Worm (Caenorhabditis elegans) whole organism, L2 larva: ENCODE data around the gene srsx-14.

Experiments
- C34F6.9 ChIP-seq: fragments of 150-350 bp; optimal IDR thresholded peaks from 2 replicates; lab custom pipeline; 2014; ENCODE audit warnings: missing biosample characterization, missing genetic modification characterization
- F13H6.1 ChIP-seq: sonication (generic microtip); optimal IDR thresholded peaks from 2 replicates; lab custom pipeline; 2016; ENCODE audit warnings: missing genetic modification characterization, missing compliant biosample characterization
- R02D3.7 ChIP-seq: fragments of 150-350 bp; optimal IDR thresholded peaks from 2 replicates; lab custom pipeline; 2014; ENCODE audit warnings: missing biosample characterization, missing genetic modification characterization
- Y55F3AM.14 ChIP-seq: fragments of 200-800 bp; sonication (Bioruptor generic); optimal IDR thresholded peaks from 2 replicates; lab custom pipeline; 2018; ENCODE audit warnings: mild to moderate bottlenecking, missing genetic modification characterization, missing compliant biosample characterization
- ZK546.5 ChIP-seq: sonication (generic microtip); optimal IDR thresholded peaks from 2 replicates; lab custom pipeline; 2017; ENCODE audit warnings: missing biosample characterization, missing genetic modification characterization
- alr-1 ChIP-seq: fragments of 150-350 bp; optimal IDR thresholded peaks from 2 replicates; lab custom pipeline; 2014; ENCODE audit warnings: missing biosample characterization, missing genetic modification characterization
- aly-2 ChIP-seq: fragments of 150-350 bp; optimal IDR thresholded peaks from 2 replicates; lab custom pipeline; 2014; ENCODE audit warnings: missing biosample characterization, missing genetic modification characterization
- ama-1 ChIP-seq: fragments of 150-350 bp; optimal IDR thresholded peaks from 2 replicates; lab custom pipeline; 2018; ENCODE audit warnings: inconsistent platforms
- blmp-1 ChIP-seq: sonication (generic microtip); optimal IDR thresholded peaks from 2 replicates; lab custom pipeline; 2017; ENCODE audit warnings: missing genetic modification characterization, mild to moderate bottlenecking, missing compliant biosample characterization, antibody characterized with exemption, moderate library complexity; ENCODE audit not compliant: insufficient read depth
- ceh-16 ChIP-seq: fragments of 150-350 bp; optimal IDR thresholded peaks from 2 replicates; lab custom pipeline; 2014; ENCODE audit warnings: missing biosample characterization, missing genetic modification characterization
- ceh-82 ChIP-seq: fragments of 150-350 bp; optimal IDR thresholded peaks from 2 replicates; lab custom pipeline; 2014; ENCODE audit warnings: missing biosample characterization, missing genetic modification characterization
- crh-2 ChIP-seq: sonication (generic microtip); optimal IDR thresholded peaks from 2 replicates; lab custom pipeline; 2017; ENCODE audit warnings: missing biosample characterization, missing genetic modification characterization
- dmd-4 ChIP-seq: sonication (generic microtip); optimal IDR thresholded peaks from 2 replicates; lab custom pipeline; 2017; ENCODE audit warnings: missing biosample characterization, missing genetic modification characterization
- egl-27 ChIP-seq: sonication (generic microtip); optimal IDR thresholded peaks from 3 replicates; lab custom pipeline; 2017; ENCODE audit warnings: missing biosample characterization, missing genetic modification reagents, missing genetic modification characterization
- elt-1 ChIP-seq: fragments of 150-350 bp; optimal IDR thresholded peaks from 2 replicates; lab custom pipeline; 2014; ENCODE audit warnings: missing biosample characterization, missing genetic modification characterization
- elt-3 ChIP-seq: sonication (generic microtip); optimal IDR thresholded peaks from 2 replicates; lab custom pipeline; 2017; ENCODE audit warnings: missing biosample characterization, missing genetic modification characterization
- fos-1 ChIP-seq: fragments of 150-350 bp; optimal IDR thresholded peaks from 2 replicates; lab custom pipeline; 2014; ENCODE audit warnings: missing biosample characterization, missing genetic modification characterization
- lin-11 ChIP-seq: fragments of 150-350 bp; sonication (generic microtip); optimal IDR thresholded peaks from 2 replicates; lab custom pipeline; 2014; ENCODE audit warnings: missing biosample characterization, missing genetic modification characterization, inconsistent platforms, mixed read lengths
- lin-13 ChIP-seq: fragments of 150-350 bp; optimal IDR thresholded peaks from 2 replicates; lab custom pipeline; 2014; ENCODE audit warnings: missing biosample characterization, missing genetic modification reagents, missing genetic modification characterization
- lin-39 ChIP-seq: fragments of 150-350 bp; optimal IDR thresholded peaks from 2 replicates; lab custom pipeline; 2014; ENCODE audit warnings: missing biosample characterization, missing genetic modification reagents, missing genetic modification characterization
- lsy-2 ChIP-seq, 2 experiments: fragments of 150-350 bp in 1 of 2; sonication (generic microtip) in 1 of 2; optimal IDR thresholded peaks; 2 replicates each; lab custom pipeline; 2014 to 2017; ENCODE audit warnings: missing biosample characterization in 2 of 2, missing genetic modification characterization in 2 of 2
- mab-5 ChIP-seq: fragments of 150-350 bp; optimal IDR thresholded peaks from 2 replicates; lab custom pipeline; 2014; ENCODE audit warnings: missing biosample characterization, missing genetic modification characterization
- mbf-1 ChIP-seq: sonication (generic microtip); optimal IDR thresholded peaks from 2 replicates; lab custom pipeline; 2017; ENCODE audit warnings: missing biosample characterization, missing genetic modification characterization
- mdl-1 ChIP-seq, 2 experiments: fragments of 150-350 bp in 1 of 2; sonication (generic microtip) in 1 of 2; optimal IDR thresholded peaks; 2 replicates each; lab custom pipeline; 2017; ENCODE audit warnings: missing biosample characterization in 2 of 2, missing genetic modification characterization in 2 of 2
- nhr-10 ChIP-seq: sonication (generic microtip); optimal IDR thresholded peaks from 2 replicates; lab custom pipeline; 2017; ENCODE audit warnings: missing biosample characterization, missing genetic modification characterization
- nhr-11 ChIP-seq: fragments of 150-350 bp; optimal IDR thresholded peaks from 2 replicates; lab custom pipeline; 2014; ENCODE audit warnings: missing biosample characterization, missing genetic modification characterization
- nhr-12 ChIP-seq: fragments of 150-350 bp; optimal IDR thresholded peaks from 2 replicates; lab custom pipeline; 2014; ENCODE audit warnings: missing biosample characterization, missing genetic modification characterization
- nhr-129 ChIP-seq: fragments of 150-350 bp; optimal IDR thresholded peaks from 2 replicates; lab custom pipeline; 2014; ENCODE audit warnings: missing biosample characterization, missing genetic modification characterization
- nhr-21 ChIP-seq: fragments of 150-350 bp; optimal IDR thresholded peaks from 2 replicates; lab custom pipeline; 2014; ENCODE audit warnings: missing biosample characterization, missing genetic modification characterization
- nhr-23 ChIP-seq: fragments of 150-350 bp; optimal IDR thresholded peaks from 2 replicates; lab custom pipeline; 2014; ENCODE audit warnings: missing biosample characterization, missing genetic modification reagents, missing genetic modification characterization
- nhr-237 ChIP-seq: fragments of 150-350 bp; optimal IDR thresholded peaks from 2 replicates; lab custom pipeline; 2014; ENCODE audit warnings: missing biosample characterization, missing genetic modification characterization
- nhr-25 ChIP-seq: fragments of 150-350 bp; sonication (generic microtip); optimal IDR thresholded peaks from 3 replicates; lab custom pipeline; 2014; ENCODE audit warnings: missing biosample characterization, missing genetic modification characterization
- nhr-6 ChIP-seq: fragments of 150-350 bp; optimal IDR thresholded peaks from 2 replicates; lab custom pipeline; 2014; ENCODE audit warnings: missing biosample characterization, missing genetic modification characterization
- nhr-77 ChIP-seq: fragments of 150-350 bp; optimal IDR thresholded peaks from 2 replicates; lab custom pipeline; 2014; ENCODE audit warnings: missing biosample characterization, missing genetic modification characterization
- peb-1 ChIP-seq: fragments of 150-350 bp; optimal IDR thresholded peaks from 2 replicates; lab custom pipeline; 2014; ENCODE audit warnings: missing biosample characterization, missing genetic modification characterization
- sem-4 ChIP-seq: fragments of 150-350 bp; optimal IDR thresholded peaks from 2 replicates; lab custom pipeline; 2014; ENCODE audit warnings: missing biosample characterization, missing genetic modification reagents, missing genetic modification characterization
- skn-1 ChIP-seq: sonication (generic microtip); optimal IDR thresholded peaks from 2 replicates; lab custom pipeline; 2017; ENCODE audit warnings: missing biosample characterization, missing genetic modification characterization
- sma-3 ChIP-seq: sonication (generic microtip); optimal IDR thresholded peaks from 2 replicates; lab custom pipeline; 2016; ENCODE audit warnings: missing genetic modification reagents, missing genetic modification characterization, missing compliant biosample characterization
- sma-9 ChIP-seq, 2 experiments: fragments of 150-350 bp in 1 of 2; sonication (generic microtip) in 1 of 2; optimal IDR thresholded peaks; 2 replicates each; lab custom pipeline; 2014 to 2016; ENCODE audit warnings: missing genetic modification characterization in 2 of 2, mild to moderate bottlenecking in 1 of 2, missing biosample characterization in 1 of 2, missing compliant biosample characterization in 1 of 2, missing genetic modification reagents in 1 of 2, moderate library complexity in 1 of 2
- snpc-4 ChIP-seq: fragments of 150-350 bp; optimal IDR thresholded peaks from 2 replicates; lab custom pipeline; 2014; ENCODE audit warnings: missing biosample characterization, missing genetic modification characterization
- unc-39 ChIP-seq: fragments of 150-350 bp; optimal IDR thresholded peaks from 2 replicates; lab custom pipeline; 2014; ENCODE audit warnings: missing biosample characterization, missing genetic modification characterization
- unc-55 ChIP-seq: fragments of 150-350 bp; sonication (generic microtip); optimal IDR thresholded peaks from 3 replicates; lab custom pipeline; 2014; ENCODE audit warnings: missing biosample characterization, missing genetic modification reagents, missing genetic modification characterization
- unc-62 ChIP-seq: fragments of 150-350 bp; optimal IDR thresholded peaks from 2 replicates; lab custom pipeline; 2014; ENCODE audit warnings: missing biosample characterization, missing genetic modification reagents, missing genetic modification characterization
- zag-1 ChIP-seq: fragments of 150-350 bp; optimal IDR thresholded peaks from 2 replicates; lab custom pipeline; 2014; ENCODE audit warnings: missing biosample characterization, missing genetic modification characterization
- ztf-1 ChIP-seq: fragments of 200-800 bp; sonication (Bioruptor generic); conservative IDR thresholded peaks from 2 replicates; pipeline ENCODE4 v1.3.6; 2022; ENCODE audit warnings: missing genetic modification characterization, missing compliant biosample characterization
- ztf-11 ChIP-seq: sonication (generic microtip); optimal IDR thresholded peaks from 2 replicates; lab custom pipeline; 2017; ENCODE audit warnings: missing biosample characterization, missing genetic modification characterization
- ztf-4 ChIP-seq: fragments of 150-350 bp; optimal IDR thresholded peaks from 2 replicates; lab custom pipeline; 2014; ENCODE audit warnings: missing biosample characterization, missing genetic modification characterization

The srsx-14 gene

ce11 chrIV:5607343-5607742 is 19.6 kb downstream of the srsx-14 start (continued):
- TF ChIP-seq lsy-2 (tag; optimal IDR thresholded peaks at IDR 0.05; lab: Kevin White, UChicago), result peak in 1 of 2 experiments; percentile 90
- no peak for TF ChIP-seq ztf-11 (tag; lab: Kevin White, UChicago)
- peak; percentile 96 for TF ChIP-seq nhr-129 (tag; lab: Kevin White, UChicago)
- TF ChIP-seq nhr-10 (tag; lab: Kevin White, UChicago), result no peak
- TF ChIP-seq mab-5 (tag; lab: Kevin White, UChicago), result peak; percentile 48
- peak; percentile 67 for TF ChIP-seq nhr-25 (tag; lab: Kevin White, UChicago)
- peak; percentile 54 for TF ChIP-seq unc-62 (GFP tag; lab: Kevin White, UChicago)
- TF ChIP-seq, all 48 proteins: peak for 26

- no peak for TF ChIP-seq mdl-1 (tag; optimal IDR thresholded peaks at IDR 0.05; lab: Kevin White, UChicago)
- peak; percentile 38 for TF ChIP-seq sma-3
- no peak for TF ChIP-seq ceh-16 (tag; lab: Kevin White, UChicago)
- peak; percentile 12 for TF ChIP-seq unc-55
- TF ChIP-seq nhr-129 (tag; lab: Kevin White, UChicago), result peak; percentile 19
- TF ChIP-seq sem-4 (tag; lab: Kevin White, UChicago), result peak; percentile 19
- TF ChIP-seq nhr-21 (tag; lab: Kevin White, UChicago), result peak; percentile 2
- TF ChIP-seq R02D3.7 (tag; lab: Kevin White, UChicago), result no peak
- no peak for TF ChIP-seq unc-62 (GFP tag; lab: Kevin White, UChicago)
- TF ChIP-seq fos-1 (tag; lab: Kevin White, UChicago), result peak; percentile 28
- no peak for TF ChIP-seq nhr-12
- TF ChIP-seq, all 48 proteins: peak for 6
These were observed 21.7 kb downstream of the srsx-14 start for ce11 chrIV:5605225-5605624.

ce11 chrIV:5604465-5604864 is 22.5 kb downstream of the srsx-14 start:
- TF ChIP-seq ZK546.5 (tag; lab: Kevin White, UChicago) (no peak), nhr-11 (no peak), elt-3 (tag; lab: Kevin White, UChicago) (no peak), mdl-1 (tag; optimal IDR thresholded peaks at IDR 0.05; lab: Kevin White, UChicago) (peak; percentile 6 to 79), sem-4 (tag; lab: Kevin White, UChicago) (peak; percentile 49), snpc-4 (peak; percentile 13), ztf-4 (tag; lab: Kevin White, UChicago) (peak; percentile 81), Y55F3AM.14 (peak; percentile 76), nhr-25 (tag; lab: Kevin White, UChicago) (peak; percentile 8), alr-1 (tag; lab: Kevin White, UChicago) (peak; percentile 95), nhr-77 (no peak), F13H6.1 (tag; lab: Kevin White, UChicago) (peak; percentile 97), crh-2 (tag; lab: Kevin White, UChicago) (peak; percentile 92), lin-39 (no peak), sma-3 (peak; percentile 51), nhr-21 (tag; lab: Kevin White, UChicago) (peak; percentile 77), ztf-11 (tag; lab: Kevin White, UChicago) (no peak), ztf-1 (GFP tag; lab: Robert Waterston, UW) (no peak), egl-27 (peak; percentile 88), ceh-16 (tag; lab: Kevin White, UChicago) (no peak), ceh-82 (tag; lab: Kevin White, UChicago) (no peak), blmp-1 (tag; lab: Kevin White, UChicago) (no peak), nhr-6 (peak; percentile 78), lin-13 (no peak), dmd-4 (no peak), C34F6.9 (tag; lab: Kevin White, UChicago) (peak; percentile 92), mab-5 (tag; lab: Kevin White, UChicago) (no peak), aly-2 (no peak), sma-9 (GFP tag; optimal IDR thresholded peaks at IDR 0.05; lab: Kevin White, UChicago) (peak; percentile 94), sma-9 (tag; optimal IDR thresholded peaks at IDR 0.05; lab: Kevin White, UChicago) (no peak), elt-1 (tag; lab: Kevin White, UChicago) (no peak), R02D3.7 (tag; lab: Kevin White, UChicago) (no peak), zag-1 (tag; lab: Kevin White, UChicago) (peak; percentile 70), nhr-129 (tag; lab: Kevin White, UChicago) (peak; percentile 97), ama-1 (peak; percentile 32), unc-55 (peak; percentile 74), unc-62 (GFP tag; lab: Kevin White, UChicago) (no peak), lsy-2 (tag; optimal IDR thresholded peaks at IDR 0.05; lab: Kevin White, UChicago) (peak in 1 of 2 experiments; percentile 90), lin-11 (tag; lab: Kevin White, UChicago) (peak; percentile 61), mbf-1 (tag; lab: Kevin White, UChicago) (no peak), nhr-23 (no peak), peb-1 (tag; lab: Kevin White, UChicago) (no peak), nhr-12 (no peak), nhr-237 (tag; lab: Kevin White, UChicago) (no peak), skn-1 (tag; lab: Kevin White, UChicago) (peak; percentile 75), nhr-10 (tag; lab: Kevin White, UChicago) (no peak), unc-39 (tag; lab: Kevin White, UChicago) (no peak)
